Worm (Caenorhabditis elegans) whole organism, late embryonic: ENCODE results near the gene T10B10.8.

Experiments
- ceh-22 ChIP-seq: sonication (generic microtip); optimal IDR thresholded peaks from 2 replicates; lab custom pipeline; 2017; ENCODE audit warnings: missing biosample characterization, missing genetic modification characterization
- ceh-6 ChIP-seq: fragments of 200-800 bp; sonication (Bioruptor generic); optimal IDR thresholded peaks from 2 replicates; lab custom pipeline; 2018; ENCODE audit warnings: mild to moderate bottlenecking, missing genetic modification characterization, missing compliant biosample characterization
- dmd-4 ChIP-seq: sonication (generic microtip); optimal IDR thresholded peaks from 2 replicates; lab custom pipeline; 2016; ENCODE audit warnings: borderline replicate concordance, missing genetic modification characterization, missing compliant biosample characterization
- elt-4 ChIP-seq: sonication (generic microtip); optimal IDR thresholded peaks from 2 replicates; lab custom pipeline; 2016; ENCODE audit warnings: missing genetic modification characterization, missing compliant biosample characterization
- nfya-1 ChIP-seq: sonication (generic microtip); optimal IDR thresholded peaks from 2 replicates; lab custom pipeline; 2017; ENCODE audit warnings: missing genetic modification characterization, mild to moderate bottlenecking, missing compliant biosample characterization, antibody characterized with exemption, moderate library complexity
- nhr-11 ChIP-seq: fragments of 150-350 bp; optimal IDR thresholded peaks from 2 replicates; lab custom pipeline; 2014; ENCODE audit warnings: missing biosample characterization, missing genetic modification characterization
- npax-4 ChIP-seq: sonication (generic microtip); optimal IDR thresholded peaks from 2 replicates; lab custom pipeline; 2016; ENCODE audit warnings: missing genetic modification characterization, missing compliant biosample characterization
- pat-9 ChIP-seq: fragments of 200-800 bp; sonication (Bioruptor generic); optimal IDR thresholded peaks from 2 replicates; lab custom pipeline; 2018; ENCODE audit warnings: mild to moderate bottlenecking, missing genetic modification characterization, moderate library complexity, missing compliant biosample characterization
- pha-2 ChIP-seq: sonication (generic microtip); optimal IDR thresholded peaks from 2 replicates; lab custom pipeline; 2017; ENCODE audit warnings: mild to moderate bottlenecking, missing genetic modification characterization, missing compliant biosample characterization
- pha-4 ChIP-seq: fragments of 150-350 bp; optimal IDR thresholded peaks from 2 replicates; lab custom pipeline; 2018; ENCODE audit warnings: missing biosample characterization, missing genetic modification reagents, missing genetic modification characterization
- pqm-1 ChIP-seq: sonication (generic microtip); optimal IDR thresholded peaks from 2 replicates; lab custom pipeline; 2016; ENCODE audit warnings: missing genetic modification characterization, missing compliant biosample characterization
- rnt-1 ChIP-seq: sonication (generic microtip); optimal IDR thresholded peaks from 2 replicates; lab custom pipeline; 2016; ENCODE audit warnings: missing genetic modification characterization, missing compliant biosample characterization
- syd-9 ChIP-seq: sonication (generic microtip); optimal IDR thresholded peaks from 2 replicates; lab custom pipeline; 2016; ENCODE audit warnings: mild to moderate bottlenecking, missing genetic modification characterization, moderate library complexity, missing compliant biosample characterization

DNA sequence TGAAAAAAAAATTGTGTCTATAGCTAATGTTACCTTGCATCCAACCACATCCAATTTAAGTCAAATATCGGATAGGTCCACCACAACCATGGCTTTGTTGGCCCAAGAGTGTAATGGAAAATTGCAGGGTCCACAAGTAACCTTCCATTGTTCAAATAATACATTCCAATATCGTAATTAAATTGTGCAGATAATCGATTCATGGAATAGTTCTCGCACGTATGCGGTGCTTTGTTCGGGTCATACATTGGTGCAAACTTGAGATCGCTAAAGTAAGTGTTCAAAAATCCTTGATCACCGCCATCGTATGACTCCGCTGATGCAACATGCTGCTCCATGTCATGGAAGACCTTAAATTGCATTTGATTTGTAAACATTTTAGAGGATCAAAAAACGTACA is 2.9 kb downstream of the T10B10.8 start:
- TF ChIP-seq ceh-6 (GFP tag; lab: Kevin White, UChicago), result no peak
- TF ChIP-seq npax-4 (tag; lab: Kevin White, UChicago), result no peak
- no peak for TF ChIP-seq nfya-1 (tag; lab: Kevin White, UChicago)
- no peak for TF ChIP-seq pqm-1 (tag; lab: Kevin White, UChicago)
- no peak for TF ChIP-seq nhr-11 (tag; lab: Kevin White, UChicago)
- TF ChIP-seq rnt-1, result no peak
- TF ChIP-seq pat-9 (tag; lab: Kevin White, UChicago), result no peak
- no peak for TF ChIP-seq syd-9
- TF ChIP-seq dmd-4 (tag; lab: Kevin White, UChicago), result no peak
- no peak for TF ChIP-seq pha-4 (tag; lab: Kevin White, UChicago)
- no peak for TF ChIP-seq pha-2 (tag; lab: Kevin White, UChicago)
- no peak for TF ChIP-seq ceh-22 (tag; lab: Kevin White, UChicago)
- no peak for TF ChIP-seq elt-4 (tag; lab: Kevin White, UChicago)
